Worm (Caenorhabditis elegans) whole organism, L2 larva: ENCODE measurements around the gene pzf-1.

Source experiments
- R02D3.7 ChIP-seq: fragments of 150-350 bp; optimal IDR thresholded peaks from 2 replicates; lab custom pipeline; 2014; ENCODE audit warnings: missing biosample characterization, missing genetic modification characterization
- ZK546.5 ChIP-seq: sonication (generic microtip); optimal IDR thresholded peaks from 2 replicates; lab custom pipeline; 2017; ENCODE audit warnings: missing biosample characterization, missing genetic modification characterization
- blmp-1 ChIP-seq: sonication (generic microtip); optimal IDR thresholded peaks from 2 replicates; lab custom pipeline; 2017; ENCODE audit warnings: missing genetic modification characterization, mild to moderate bottlenecking, missing compliant biosample characterization, antibody characterized with exemption, moderate library complexity; ENCODE audit not compliant: insufficient read depth
- ceh-16 ChIP-seq: fragments of 150-350 bp; optimal IDR thresholded peaks from 2 replicates; lab custom pipeline; 2014; ENCODE audit warnings: missing biosample characterization, missing genetic modification characterization
- dmd-4 ChIP-seq: sonication (generic microtip); optimal IDR thresholded peaks from 2 replicates; lab custom pipeline; 2017; ENCODE audit warnings: missing biosample characterization, missing genetic modification characterization
- lin-11 ChIP-seq: fragments of 150-350 bp; sonication (generic microtip); optimal IDR thresholded peaks from 2 replicates; lab custom pipeline; 2014; ENCODE audit warnings: missing biosample characterization, missing genetic modification characterization, inconsistent platforms, mixed read lengths
- nhr-12 ChIP-seq: fragments of 150-350 bp; optimal IDR thresholded peaks from 2 replicates; lab custom pipeline; 2014; ENCODE audit warnings: missing biosample characterization, missing genetic modification characterization
- nhr-77 ChIP-seq: fragments of 150-350 bp; optimal IDR thresholded peaks from 2 replicates; lab custom pipeline; 2014; ENCODE audit warnings: missing biosample characterization, missing genetic modification characterization
- skn-1 ChIP-seq: sonication (generic microtip); optimal IDR thresholded peaks from 2 replicates; lab custom pipeline; 2017; ENCODE audit warnings: missing biosample characterization, missing genetic modification characterization
- unc-62 ChIP-seq: fragments of 150-350 bp; optimal IDR thresholded peaks from 2 replicates; lab custom pipeline; 2014; ENCODE audit warnings: missing biosample characterization, missing genetic modification reagents, missing genetic modification characterization
- zag-1 ChIP-seq: fragments of 150-350 bp; optimal IDR thresholded peaks from 2 replicates; lab custom pipeline; 2014; ENCODE audit warnings: missing biosample characterization, missing genetic modification characterization

DNA sequence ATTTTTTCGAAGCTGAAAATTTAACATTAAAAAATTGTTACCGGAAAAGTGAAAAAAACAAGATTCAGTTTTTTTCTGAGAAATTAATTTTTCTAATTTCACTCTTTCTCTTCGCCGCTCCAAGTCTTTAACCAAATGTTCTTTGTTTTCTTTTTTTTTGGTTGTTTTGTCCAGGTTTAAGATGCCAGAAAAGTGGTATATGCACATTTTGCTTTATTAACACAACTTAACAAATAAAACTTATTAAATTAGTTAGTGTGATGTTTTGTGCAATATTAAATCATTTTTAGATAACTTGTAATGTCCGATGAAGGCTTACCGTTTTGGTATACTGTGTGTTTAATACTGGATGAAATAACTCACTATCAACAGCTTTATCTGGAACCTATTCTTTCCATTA lies 14.9 kb upstream of the pzf-1 start, which contains the start of gene srw-53:
- no peak for TF ChIP-seq ZK546.5 (tag; lab: Kevin White, UChicago)
- TF ChIP-seq dmd-4 (tag; lab: Kevin White, UChicago) = no peak
- no peak for TF ChIP-seq zag-1 (tag; lab: Kevin White, UChicago)
- TF ChIP-seq blmp-1 (tag; lab: Kevin White, UChicago) = no peak
- TF ChIP-seq skn-1 (tag; lab: Kevin White, UChicago) = no peak
- TF ChIP-seq lin-11 (tag; lab: Kevin White, UChicago) = no peak
- no peak for TF ChIP-seq unc-62 (GFP tag; lab: Kevin White, UChicago)
- no peak for TF ChIP-seq ceh-16 (tag; lab: Kevin White, UChicago)
- no peak for TF ChIP-seq nhr-12
- no peak for TF ChIP-seq nhr-77 (tag; lab: Kevin White, UChicago)
- TF ChIP-seq R02D3.7 (tag; lab: Kevin White, UChicago) = no peak
